Fruit fly (Drosophila melanogaster): ENCODE measurements around the gene CG13308.

- TF ChIP-seq insv (optimal IDR thresholded peaks at IDR 0.05) (no peak), Sin3A (optimal IDR thresholded peaks at IDR 0.05) (no peak), h (optimal IDR thresholded peaks at IDR 0.05) (no peak), psq (optimal IDR thresholded peaks at IDR 0.05) (no peak), ttk (optimal IDR thresholded peaks at IDR 0.05) (no peak), Myc (optimal IDR thresholded peaks at IDR 0.05) (no peak)
Observed at dm6 chr3L:8810095-8810494, 1.8 kb downstream of the CG13308 start, which contains the start of gene CG13309.

Measured in Kc167 (cell line).